Fruit fly (Drosophila melanogaster) whole organism, embryonic: Measurements from ENCODE around the gene CG15308.
A peak's percentile ranks its signal among the peaks of the same experiment; 100 is the strongest.

ENCODE experiments used
- Ada2b ChIP-seq: fragments of 200-800 bp; sonication (Bioruptor generic); IDR thresholded peaks from 2 replicates; pipeline ENCODE4 v1.3.6; 2022; ENCODE audit warnings: missing biosample characterization, missing genetic modification characterization
- Awh ChIP-seq: fragments of 200-800 bp; sonication (Bioruptor generic); IDR thresholded peaks from 2 replicates; pipeline ENCODE4, ENCODE4 v1.3.6; 2022; ENCODE audit warnings: missing biosample characterization, missing genetic modification characterization
- Bgb ChIP-seq: fragments of 200-800 bp; sonication (Bioruptor generic); IDR thresholded peaks from 2 replicates; pipeline ENCODE4 v1.3.6; 2022; ENCODE audit warnings: missing biosample characterization, missing genetic modification characterization; ENCODE audit not compliant: partially characterized antibody
- CG10654 ChIP-seq: fragments of 200-800 bp; sonication (Bioruptor generic); optimal IDR thresholded peaks from 2 replicates; lab custom pipeline; 2016; ENCODE audit warnings: missing biosample characterization, missing genetic modification characterization
- CG11398 ChIP-seq: fragments of 200-800 bp; sonication (Bioruptor generic); optimal IDR thresholded peaks from 2 replicates; lab custom pipeline; 2016; ENCODE audit warnings: missing biosample characterization, missing genetic modification characterization
- CG11456 ChIP-seq: fragments of 200-800 bp; sonication (Bioruptor generic); IDR thresholded peaks from 3 replicates; pipeline ENCODE4 v1.3.6; 2022; ENCODE audit warnings: missing biosample characterization, missing genetic modification characterization
- CG12744 ChIP-seq: fragments of 200-800 bp; sonication (Bioruptor generic); optimal IDR thresholded peaks from 2 replicates; lab custom pipeline; 2016; ENCODE audit warnings: missing biosample characterization, missing genetic modification characterization
- CG12942 ChIP-seq: fragments of 200-800 bp; sonication (Bioruptor generic); optimal IDR thresholded peaks from 3 replicates; lab custom pipeline; 2016; ENCODE audit warnings: missing biosample characterization, missing genetic modification characterization
- CG1647 ChIP-seq: fragments of 200-800 bp; sonication (Bioruptor generic); optimal IDR thresholded peaks from 3 replicates; lab custom pipeline; 2016; ENCODE audit warnings: missing biosample characterization, missing genetic modification characterization
- CG17385 ChIP-seq: fragments of 200-800 bp; sonication (Bioruptor generic); optimal IDR thresholded peaks from 3 replicates; lab custom pipeline; 2018; ENCODE audit warnings: missing biosample characterization, mild to moderate bottlenecking, missing genetic modification characterization
- CG17568 ChIP-seq: fragments of 200-800 bp; sonication (Bioruptor generic); optimal IDR thresholded peaks from 2 replicates; lab custom pipeline; 2018; ENCODE audit warnings: missing biosample characterization, mild to moderate bottlenecking, missing genetic modification characterization, moderate library complexity
- CG30431 ChIP-seq: fragments of 200-800 bp; sonication (Bioruptor generic); optimal IDR thresholded peaks from 2 replicates; lab custom pipeline; 2017; ENCODE audit warnings: missing biosample characterization, missing genetic modification characterization
- CG3163 ChIP-seq: fragments of 200-800 bp; sonication (Bioruptor generic); optimal IDR thresholded peaks from 3 replicates; lab custom pipeline; 2016; ENCODE audit warnings: missing biosample characterization, missing genetic modification characterization
- CG3281 ChIP-seq: fragments of 200-800 bp; sonication (Bioruptor generic); optimal IDR thresholded peaks from 3 replicates; lab custom pipeline; 2017; ENCODE audit warnings: missing biosample characterization, mild to moderate bottlenecking, missing genetic modification characterization
- CG3726 ChIP-seq: fragments of 200-800 bp; sonication (Bioruptor generic); IDR thresholded peaks from 3 replicates; pipeline ENCODE4, ENCODE4 v1.3.6; 2022; ENCODE audit warnings: missing biosample characterization, missing genetic modification characterization
- CG4404 ChIP-seq: fragments of 200-800 bp; sonication (Bioruptor generic); IDR thresholded peaks from 2 replicates; pipeline ENCODE4 v1.3.6; 2022; ENCODE audit warnings: missing biosample characterization, missing genetic modification characterization
- CG6175 ChIP-seq: fragments of 200-800 bp; sonication (Bioruptor generic); IDR thresholded peaks from 3 replicates; pipeline ENCODE4 v1.3.6; 2022; ENCODE audit warnings: missing biosample characterization, missing genetic modification characterization
- CG6791 ChIP-seq: fragments of 200-800 bp; sonication (Bioruptor generic); IDR thresholded peaks from 3 replicates; pipeline ENCODE4 v1.3.6; 2022; ENCODE audit warnings: missing biosample characterization, missing genetic modification characterization; ENCODE audit not compliant: partially characterized antibody
- CG7963 ChIP-seq: fragments of 200-800 bp; sonication (Bioruptor generic); IDR thresholded peaks from 3 replicates; pipeline ENCODE4 v1.3.6; 2022; ENCODE audit warnings: missing biosample characterization, missing genetic modification characterization; ENCODE audit not compliant: partially characterized antibody
- CG8388 ChIP-seq: fragments of 200-800 bp; sonication (Bioruptor generic); optimal IDR thresholded peaks from 2 replicates; lab custom pipeline; 2019; ENCODE audit warnings: missing biosample characterization, mild to moderate bottlenecking, missing genetic modification characterization, moderate library complexity
- CG8944 ChIP-seq: fragments of 200-800 bp; sonication (Bioruptor generic); optimal IDR thresholded peaks from 3 replicates; lab custom pipeline; 2016; ENCODE audit warnings: missing biosample characterization, missing genetic modification characterization
- CG9932 ChIP-seq: fragments of 200-800 bp; sonication (Bioruptor generic); IDR thresholded peaks from 2 replicates; pipeline ENCODE4 v1.3.6; 2022; ENCODE audit warnings: missing biosample characterization, missing genetic modification characterization
- D19A ChIP-seq: fragments of 200-800 bp; optimal IDR thresholded peaks from 3 replicates; lab custom pipeline; 2019; ENCODE audit warnings: missing biosample characterization, mild to moderate bottlenecking, missing genetic modification characterization, moderate library complexity
- Dek ChIP-seq: fragments of 200-800 bp; sonication (Bioruptor generic); optimal IDR thresholded peaks from 3 replicates; lab custom pipeline; 2019; ENCODE audit warnings: missing biosample characterization, mild to moderate bottlenecking, missing genetic modification characterization, moderate library complexity
- Dfd ChIP-seq, 2 experiments: fragments of >200 bp; optimal IDR thresholded peaks; 2 replicates each; lab custom pipeline; 2017; ENCODE audit warnings: missing biosample characterization in 2 of 2, missing genetic modification characterization in 2 of 2
- E2f1 ChIP-seq: fragments of 200-800 bp; sonication (Bioruptor generic); IDR thresholded peaks from 2 replicates; pipeline ENCODE4 v1.3.6; 2022; ENCODE audit warnings: missing biosample characterization, missing genetic modification characterization
- Ets65A ChIP-seq: fragments of 200-800 bp; sonication (Bioruptor generic); peaks from one replicate; lab custom pipeline; 2016; ENCODE audit warnings: missing biosample characterization, missing genetic modification characterization
- GATAe ChIP-seq: fragments of 200-800 bp; sonication (Bioruptor generic); conservative IDR thresholded peaks from 2 replicates; pipeline ENCODE4 v1.3.6; 2022; ENCODE audit warnings: missing biosample characterization, missing genetic modification characterization
- HLH3B ChIP-seq: fragments of 200-800 bp; sonication (Bioruptor generic); IDR thresholded peaks from 2 replicates; pipeline ENCODE4 v1.3.6; 2022; ENCODE audit warnings: missing biosample characterization, missing genetic modification characterization
- Hey ChIP-seq: fragments of 200-800 bp; sonication (Bioruptor generic); optimal IDR thresholded peaks from 3 replicates; lab custom pipeline; 2018; ENCODE audit warnings: missing biosample characterization, mild to moderate bottlenecking, missing genetic modification characterization
- Med ChIP-seq: fragments of 200-800 bp; sonication (Bioruptor generic); peaks from one replicate; lab custom pipeline; 2016; ENCODE audit warnings: missing biosample characterization, missing genetic modification characterization, mild to moderate bottlenecking, inconsistent platforms, moderate library complexity
- NfI ChIP-seq: fragments of 200-800 bp; sonication (Bioruptor generic); optimal IDR thresholded peaks from 3 replicates; lab custom pipeline; 2018; ENCODE audit warnings: missing biosample characterization, mild to moderate bottlenecking, missing genetic modification characterization, moderate library complexity
- PHDP ChIP-seq: fragments of 200-800 bp; sonication (Bioruptor generic); optimal IDR thresholded peaks from 3 replicates; lab custom pipeline; 2018; ENCODE audit warnings: missing biosample characterization, mild to moderate bottlenecking, missing genetic modification characterization, moderate library complexity
- Usf ChIP-seq: fragments of 200-800 bp; sonication (Bioruptor generic); optimal IDR thresholded peaks from 2 replicates; lab custom pipeline; 2017; ENCODE audit warnings: missing genotype, missing biosample characterization, missing genetic modification characterization
- ci ChIP-seq: fragments of 200-800 bp; sonication (Bioruptor generic); IDR thresholded peaks from 3 replicates; pipeline ENCODE4 v1.3.6; 2022; ENCODE audit warnings: missing biosample characterization, missing genetic modification characterization
- cwo ChIP-seq: fragments of 200-800 bp; sonication (Bioruptor generic); optimal IDR thresholded peaks from 3 replicates; lab custom pipeline; 2017; ENCODE audit warnings: missing biosample characterization, missing genetic modification characterization, mild to moderate bottlenecking, moderate library complexity, missing genetic modification reagents
- dmrt99B ChIP-seq: fragments of 200-800 bp; sonication (Bioruptor generic); optimal IDR thresholded peaks from 2 replicates; lab custom pipeline; 2018; ENCODE audit warnings: missing biosample characterization, mild to moderate bottlenecking, missing genetic modification characterization, moderate library complexity
- dysf ChIP-seq: fragments of 200-800 bp; sonication (Bioruptor generic); IDR thresholded peaks from 3 replicates; pipeline ENCODE4 v1.3.6; 2022; ENCODE audit warnings: missing biosample characterization, missing genetic modification characterization
- esg ChIP-seq: fragments of 200-800 bp; sonication (Bioruptor generic); conservative IDR thresholded peaks from 2 replicates; pipeline ENCODE4 v1.3.6; 2022; ENCODE audit warnings: missing biosample characterization, missing genetic modification characterization
- fd64A ChIP-seq: fragments of 200-800 bp; sonication (Bioruptor generic); optimal IDR thresholded peaks from 3 replicates; lab custom pipeline; 2018; ENCODE audit warnings: missing biosample characterization, mild to moderate bottlenecking, missing genetic modification characterization
- gro ChIP-seq: fragments of 200-800 bp; sonication (Bioruptor generic); optimal IDR thresholded peaks from 2 replicates; lab custom pipeline; 2016; ENCODE audit warnings: missing biosample characterization, missing genetic modification characterization
- ham ChIP-seq: fragments of 200-800 bp; sonication (Bioruptor generic); IDR thresholded peaks from 2 replicates; pipeline ENCODE4 v1.3.6; 2022; ENCODE audit warnings: missing biosample characterization, missing genetic modification characterization
- jigr1 ChIP-seq: fragments of 200-800 bp; sonication (Bioruptor generic); IDR thresholded peaks from 3 replicates; pipeline ENCODE4 v1.3.6; 2022; ENCODE audit warnings: missing biosample characterization, missing genetic modification characterization
- otp ChIP-seq: fragments of 200-800 bp; sonication (Bioruptor generic); IDR thresholded peaks from 3 replicates; pipeline ENCODE4, ENCODE4 v1.3.6; 2022; ENCODE audit warnings: missing biosample characterization, missing genetic modification characterization
- pb ChIP-seq: fragments of 200-800 bp; sonication (Bioruptor generic); optimal IDR thresholded peaks from 3 replicates; lab custom pipeline; 2016; ENCODE audit warnings: missing biosample characterization, missing genetic modification characterization
- peb ChIP-seq: fragments of 200-800 bp; sonication (Bioruptor generic); IDR thresholded peaks from 2 replicates; pipeline ENCODE4 v1.3.6; 2022; ENCODE audit warnings: missing biosample characterization, missing genetic modification characterization
- pum ChIP-seq: fragments of 200-800 bp; sonication (Bioruptor generic); optimal IDR thresholded peaks from 2 replicates; lab custom pipeline; 2016; ENCODE audit warnings: missing biosample characterization, missing genetic modification characterization
- row ChIP-seq: fragments of 200-800 bp; sonication (Bioruptor generic); IDR thresholded peaks from 3 replicates; pipeline ENCODE4 v1.3.6; 2022; ENCODE audit warnings: missing biosample characterization, missing genetic modification characterization
- trem ChIP-seq: fragments of 200-800 bp; optimal IDR thresholded peaks from 3 replicates; lab custom pipeline; 2019; ENCODE audit warnings: missing biosample characterization, mild to moderate bottlenecking, missing genetic modification characterization, moderate library complexity
- vfl ChIP-seq: fragments of 200-800 bp; sonication (Bioruptor generic); optimal IDR thresholded peaks from 2 replicates; lab custom pipeline; 2016; ENCODE audit warnings: missing biosample characterization, missing genetic modification characterization

The CG15308 gene

dm6 chrX:10265213-10266017 lies 46.5 kb upstream of the CG15308 start, which contains the start of gene CG12643 (continued):
- no peak for TF ChIP-seq CG6791 (GFP tag; lab: Robert Waterston, UW)
- TF ChIP-seq Med (GFP tag; lab: Kevin White, UChicago) = peak; percentile 99
- TF ChIP-seq CG11456 (GFP tag; lab: Robert Waterston, UW) = peak; percentile 90
- peak; percentile 71 for TF ChIP-seq CG17568
- TF ChIP-seq Hey (tag; lab: Kevin White, UChicago) = peak; percentile 26
- TF ChIP-seq CG3726 (GFP tag; lab: Robert Waterston, UW) = peak; percentile 92
- peak; percentile 76 for TF ChIP-seq CG17385 (GFP tag; lab: Kevin White, UChicago)
- TF ChIP-seq otp (GFP tag; lab: Robert Waterston, UW) = peak; percentile 95
- TF ChIP-seq D19A = peak; percentile 95
- peak; percentile 35 for TF ChIP-seq ham (GFP tag; lab: Robert Waterston, UW)
- peak; percentile 79 for TF ChIP-seq CG3163 (GFP tag; lab: Kevin White, UChicago)
- TF ChIP-seq fd64A (GFP tag; lab: Kevin White, UChicago) = peak; percentile 72
- peak; percentile 87 for TF ChIP-seq CG1647 (GFP tag; lab: Kevin White, UChicago)
- TF ChIP-seq CG8944 (GFP tag; lab: Kevin White, UChicago) = peak; percentile 93
- TF ChIP-seq Dfd (GFP tag; optimal IDR thresholded peaks at IDR 0.05; lab: Kevin White, UChicago) = no peak
- TF ChIP-seq dysf (GFP tag; lab: Robert Waterston, UW) = peak; percentile 90
- no peak for TF ChIP-seq CG7963
- peak; percentile 87 for TF ChIP-seq CG11398 (GFP tag; lab: Kevin White, UChicago)
- peak; percentile 89 for TF ChIP-seq dmrt99B (tag; lab: Kevin White, UChicago)
- TF ChIP-seq peb = peak; percentile 79
- peak; percentile 91 for TF ChIP-seq row (GFP tag; lab: Robert Waterston, UW)
- TF ChIP-seq Ets65A (GFP tag; lab: Kevin White, UChicago) = peak; percentile 99
- peak; percentile 89 for TF ChIP-seq CG10654
- TF ChIP-seq jigr1 = peak; percentile 81
- peak; percentile 69 for TF ChIP-seq CG4404 (GFP tag; lab: Robert Waterston, UW)
- no peak for TF ChIP-seq Bgb (GFP tag; lab: Robert Waterston, UW)
- TF ChIP-seq pb (GFP tag; lab: Kevin White, UChicago) = peak; percentile 94
- peak; percentile 66; the same call in 1 of the 3 replicates for TF ChIP-seq CG6175
- peak; percentile 86 for TF ChIP-seq NfI (GFP tag; lab: Kevin White, UChicago)
- TF ChIP-seq PHDP (tag; lab: Kevin White, UChicago) = peak; percentile 84
- peak; percentile 69 for TF ChIP-seq CG9932 (GFP tag; lab: Robert Waterston, UW)
- peak; percentile 85 for TF ChIP-seq CG3281 (GFP tag; lab: Kevin White, UChicago)
- peak; percentile 49 for TF ChIP-seq trem (tag; lab: Kevin White, UChicago)
- peak; percentile 84 for TF ChIP-seq CG30431 (GFP tag; lab: Kevin White, UChicago)
- peak; percentile 73 for TF ChIP-seq Dek (tag; lab: Kevin White, UChicago)
- TF ChIP-seq CG12942 (GFP tag; lab: Kevin White, UChicago) = peak; percentile 89
- peak; percentile 75 for TF ChIP-seq vfl (GFP tag; lab: Kevin White, UChicago)
- peak; percentile 65 for TF ChIP-seq CG12744 (GFP tag; lab: Kevin White, UChicago)
- TF ChIP-seq gro = peak; percentile 84
- TF ChIP-seq ci = peak; percentile 98
- TF ChIP-seq Ada2b (GFP tag; lab: Robert Waterston, UW) = peak; percentile 91
- TF ChIP-seq esg = peak; percentile 92
- peak; percentile 82 for TF ChIP-seq cwo (GFP tag; lab: Kevin White, UChicago)
- TF ChIP-seq Awh (GFP tag; lab: Robert Waterston, UW) = peak; percentile 96
- peak; percentile 87 for TF ChIP-seq CG8388 (GFP tag; lab: Kevin White, UChicago)
- TF ChIP-seq pum (GFP tag; lab: Kevin White, UChicago) = peak; percentile 89
- peak; percentile 95 for TF ChIP-seq HLH3B (GFP tag; lab: Robert Waterston, UW)
- peak; percentile 50 for TF ChIP-seq Usf (GFP tag; lab: Kevin White, UChicago)
- peak; percentile 88 for TF ChIP-seq GATAe (GFP tag; lab: Robert Waterston, UW)
- TF ChIP-seq E2f1 (GFP tag; lab: Robert Waterston, UW) = peak; percentile 91
